Worm (Caenorhabditis elegans): ENCODE measurements around the gene F44E5.15.
A peak's percentile ranks its signal among the peaks of the same experiment; 100 is the strongest.

The F44E5.15 gene

DNA sequence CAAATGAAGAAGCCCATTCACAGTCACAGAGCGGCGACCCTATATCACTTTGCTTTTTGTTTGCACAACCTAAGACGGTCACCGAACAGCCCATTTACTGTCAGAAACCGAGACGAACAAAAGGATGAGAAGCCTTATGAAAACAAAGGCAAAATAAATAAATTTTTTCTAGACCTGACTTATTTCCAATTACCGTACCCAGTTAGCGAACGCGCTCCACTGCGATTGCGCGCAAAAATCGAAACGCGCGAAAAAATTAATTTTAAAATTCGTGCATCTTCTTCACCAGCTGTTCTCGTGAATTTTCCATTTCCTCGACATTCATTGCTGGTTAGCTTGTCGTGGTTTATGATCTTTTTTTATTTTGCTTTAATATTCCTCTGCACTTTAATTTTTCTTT, 10.0 kb downstream of the F44E5.15 start, which contains the start of gene F43G6.16 (continued):
- TF ChIP-seq Y79H2A.3 (GFP tag; conservative IDR thresholded peaks at IDR 0.05) (peak; percentile 58; the same call in 1 of the 2 replicates), aptf-3 (GFP tag; IDR thresholded peaks at IDR 0.05) (no peak), ztf-22 (GFP tag; optimal IDR thresholded peaks at IDR 0.05) (no peak), ztf-25 (GFP tag; IDR thresholded peaks at IDR 0.05) (0 out of 2 replicates have a peak, but pooled peaks have one; percentile 54), attf-3 (GFP tag; conservative IDR thresholded peaks at IDR 0.05) (peak; percentile 25; the same call in 1 of the 2 replicates), nfya-2 (GFP tag; IDR thresholded peaks at IDR 0.05) (no peak), F33H1.4 (GFP tag; IDR thresholded peaks at IDR 0.05) (peak; percentile 89), ztf-6 (GFP tag; IDR thresholded peaks at IDR 0.05) (no peak), unc-62 (GFP tag; optimal IDR thresholded peaks at IDR 0.05) (no peak), ztf-26 (tag; optimal IDR thresholded peaks at IDR 0.05) (no peak), ceh-58 (GFP tag; IDR thresholded peaks at IDR 0.05) (no peak), lin-54 (GFP tag; optimal IDR thresholded peaks at IDR 0.05) (peak; percentile 95), F57C9.4 (tag; optimal IDR thresholded peaks at IDR 0.05) (no peak), Y56A3A.18 (GFP tag; IDR thresholded peaks at IDR 0.05) (no peak), K11D2.4 (GFP tag; IDR thresholded peaks at IDR 0.05) (no peak), B0336.3 (GFP tag; IDR thresholded peaks at IDR 0.05) (peak; percentile 78; the same call in 1 of the 2 replicates), B0261.1 (tag; optimal IDR thresholded peaks at IDR 0.05) (no peak), unc-130 (GFP tag; optimal IDR thresholded peaks at IDR 0.05) (peak; percentile 91), hmg-20 (GFP tag; IDR thresholded peaks at IDR 0.05) (no peak), rpc-1 (optimal IDR thresholded peaks at IDR 0.05) (no peak), rpc-1 (tag; optimal IDR thresholded peaks at IDR 0.05) (peak; percentile 12), sptf-2 (GFP tag; optimal IDR thresholded peaks at IDR 0.05) (no peak), rcor-1 (GFP tag; IDR thresholded peaks at IDR 0.05) (peak; percentile 82), B0019.2 (GFP tag; conservative IDR thresholded peaks at IDR 0.05) (peak; percentile 73), mxl-1 (tag; optimal IDR thresholded peaks at IDR 0.05) (no peak), lag-1 (GFP tag; IDR thresholded peaks at IDR 0.05) (no peak), rec-8 (tag; optimal IDR thresholded peaks at IDR 0.05) (no peak), madf-3 (GFP tag; IDR thresholded peaks at IDR 0.05) (peak; percentile 90), sdz-38 (tag; optimal IDR thresholded peaks at IDR 0.05) (no peak), ZK185.1 (tag; optimal IDR thresholded peaks at IDR 0.05; ENCODE audit: poor library complexity, severe bottlenecking) (no peak), Y53F4B.3 (GFP tag; IDR thresholded peaks at IDR 0.05) (no peak; the same call in 1 of the 2 replicates), T07F8.4 (tag; optimal IDR thresholded peaks at IDR 0.05) (no peak), snpc-1.3 (tag; optimal IDR thresholded peaks at IDR 0.05; ENCODE audit: insufficient read depth) (peak; percentile 64), F22D6.2 (tag; optimal IDR thresholded peaks at IDR 0.05) (no peak), nhr-90 (tag; optimal IDR thresholded peaks at IDR 0.05) (no peak), athp-1 (tag; optimal IDR thresholded peaks at IDR 0.05) (peak; percentile 51), ceh-79 (tag; optimal IDR thresholded peaks at IDR 0.05) (no peak), hmg-1.2 (GFP tag; IDR thresholded peaks at IDR 0.05) (peak; percentile 57), attf-5 (GFP tag; optimal IDR thresholded peaks at IDR 0.05) (no peak), nfyb-1 (GFP tag; IDR thresholded peaks at IDR 0.05) (0 out of 2 replicates have a peak, but pooled peaks have one; percentile 50)

DNA sequence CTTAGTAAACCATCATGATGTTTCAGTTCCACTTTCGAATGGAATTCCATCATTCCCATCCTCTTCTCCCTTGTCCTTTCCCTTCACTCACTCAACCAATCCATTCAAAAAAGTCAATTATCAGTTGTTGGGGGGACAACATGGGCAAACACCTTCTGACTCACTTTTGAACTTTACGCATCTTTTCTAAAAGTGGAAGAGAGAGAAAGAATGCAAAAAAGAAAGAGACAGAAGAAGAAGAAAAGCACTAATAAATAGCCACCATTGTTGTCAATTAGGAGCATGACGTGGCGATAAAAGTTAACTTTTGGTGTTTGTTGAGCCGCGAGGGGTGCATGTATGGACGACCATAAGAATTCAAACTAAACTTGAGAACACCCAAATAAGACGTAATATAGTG, 15.6 kb downstream of the F44E5.15 start:
- TF ChIP-seq unc-62 (GFP tag; optimal IDR thresholded peaks at IDR 0.05) = no peak
- no peak for TF ChIP-seq zfh-2 (GFP tag; conservative IDR thresholded peaks at IDR 0.05)
- no peak for TF ChIP-seq rpc-1 (optimal IDR thresholded peaks at IDR 0.05)
- TF ChIP-seq rpc-1 (tag; optimal IDR thresholded peaks at IDR 0.05) = no peak
- TF ChIP-seq B0035.1 (tag; optimal IDR thresholded peaks at IDR 0.05) = no peak
- no peak for TF ChIP-seq nfya-2 (GFP tag; IDR thresholded peaks at IDR 0.05)
- no peak for TF ChIP-seq F33H1.4 (GFP tag; IDR thresholded peaks at IDR 0.05)
- TF ChIP-seq attf-6 (GFP tag; IDR thresholded peaks at IDR 0.05) = no peak
- TF ChIP-seq cebp-1 (GFP tag; IDR thresholded peaks at IDR 0.05) = no peak
- TF ChIP-seq cebp-1 (tag; optimal IDR thresholded peaks at IDR 0.05) = no peak
- TF ChIP-seq ccch-3 (GFP tag; optimal IDR thresholded peaks at IDR 0.05) = no peak
- TF ChIP-seq repo-1 (tag; optimal IDR thresholded peaks at IDR 0.05) = no peak
- no peak for TF ChIP-seq F37B4.10 (GFP tag; IDR thresholded peaks at IDR 0.05)
- no peak for TF ChIP-seq lin-26 (GFP tag; IDR thresholded peaks at IDR 0.05)
- no peak for TF ChIP-seq dox-1 (GFP tag; IDR thresholded peaks at IDR 0.05)
- TF ChIP-seq F23B12.7 (tag; optimal IDR thresholded peaks at IDR 0.05; ENCODE audit: insufficient read depth) = no peak
